Fruit fly (Drosophila melanogaster) whole organism, embryonic: ENCODE data around the gene Arp8.

Experiments used
- Abd-B ChIP-seq: fragments of 200-800 bp; sonication (Bioruptor generic); optimal IDR thresholded peaks from 2 replicates; lab custom pipeline; 2018; ENCODE audit warnings: missing biosample characterization, mild to moderate bottlenecking, missing genetic modification characterization, moderate library complexity
- CG10147 ChIP-seq: fragments of 200-800 bp; sonication (Bioruptor generic); optimal IDR thresholded peaks from 2 replicates; lab custom pipeline; 2019; ENCODE audit warnings: missing biosample characterization, mild to moderate bottlenecking, missing genetic modification characterization, moderate library complexity
- CG11560 ChIP-seq: fragments of 200-800 bp; sonication (Bioruptor generic); IDR thresholded peaks from 3 replicates; pipeline ENCODE4 v1.3.6; 2022; ENCODE audit warnings: missing biosample characterization, missing genetic modification characterization
- CG15514 ChIP-seq: fragments of 200-800 bp; sonication (Bioruptor generic); optimal IDR thresholded peaks from 3 replicates; lab custom pipeline; 2017; ENCODE audit warnings: missing biosample characterization, missing genetic modification characterization, mild to moderate bottlenecking, moderate library complexity, missing genetic modification reagents
- CG16813 ChIP-seq: fragments of 200-800 bp; sonication (Bioruptor generic); IDR thresholded peaks from 3 replicates; pipeline ENCODE4 v1.3.6; 2022; ENCODE audit warnings: missing biosample characterization, missing genetic modification characterization; ENCODE audit not compliant: partially characterized antibody
- CG17359 ChIP-seq: fragments of 200-800 bp; sonication (Bioruptor generic); optimal IDR thresholded peaks from 3 replicates; lab custom pipeline; 2018; ENCODE audit warnings: missing biosample characterization, mild to moderate bottlenecking, missing genetic modification characterization, moderate library complexity
- CG18619 ChIP-seq: fragments of 200-800 bp; sonication (Bioruptor generic); optimal IDR thresholded peaks from 3 replicates; lab custom pipeline; 2017; ENCODE audit warnings: missing biosample characterization, mild to moderate bottlenecking, missing genetic modification characterization
- CG32767 ChIP-seq: fragments of 200-800 bp; sonication (Bioruptor generic); IDR thresholded peaks from 2 replicates; pipeline ENCODE4 v1.3.6; 2022; ENCODE audit warnings: missing biosample characterization, missing genetic modification characterization
- CG4820 ChIP-seq: fragments of 200-800 bp; sonication (Bioruptor generic); optimal IDR thresholded peaks from 3 replicates; lab custom pipeline; 2016; ENCODE audit warnings: missing biosample characterization, missing genetic modification characterization
- CG6254 ChIP-seq: fragments of 200-800 bp; sonication (Bioruptor generic); optimal IDR thresholded peaks from 3 replicates; lab custom pipeline; 2017; ENCODE audit warnings: mild to moderate bottlenecking, missing biosample characterization, missing genetic modification reagents, missing genetic modification characterization
- CG8359 ChIP-seq: fragments of 200-800 bp; sonication (Bioruptor generic); optimal IDR thresholded peaks from 2 replicates; lab custom pipeline; 2017; ENCODE audit warnings: missing biosample characterization, mild to moderate bottlenecking, missing genetic modification characterization, borderline replicate concordance
- CG8924 ChIP-seq: fragments of 200-800 bp; optimal IDR thresholded peaks from 3 replicates; lab custom pipeline; 2019; ENCODE audit warnings: missing biosample characterization, mild to moderate bottlenecking, missing genetic modification characterization, moderate library complexity
- CG9215 ChIP-seq: fragments of 200-800 bp; sonication (Bioruptor generic); IDR thresholded peaks from 2 replicates; pipeline ENCODE4 v1.3.6; 2022; ENCODE audit warnings: missing biosample characterization, missing genetic modification characterization
- CrebB ChIP-seq: fragments of 200-800 bp; sonication (Bioruptor generic); optimal IDR thresholded peaks from 3 replicates; lab custom pipeline; 2018; ENCODE audit warnings: missing biosample characterization, mild to moderate bottlenecking, missing genetic modification characterization
- D ChIP-seq, 2 experiments: fragments of 200-800 bp in 1 of 2; fragments of >200 bp in 1 of 2; sonication (Bioruptor generic) in 1 of 2; optimal IDR thresholded peaks; 2 replicates in 1 of 2; 3 replicates in 1 of 2; lab custom pipeline; 2017; ENCODE audit warnings: mild to moderate bottlenecking in 1 of 2, missing biosample characterization in 1 of 2, missing genetic modification characterization in 1 of 2, missing genetic modification reagents in 1 of 2
- Dfd ChIP-seq, 2 experiments: fragments of >200 bp; optimal IDR thresholded peaks; 2 replicates each; lab custom pipeline; 2017; ENCODE audit warnings: missing biosample characterization in 2 of 2, missing genetic modification characterization in 2 of 2
- Doc2 ChIP-seq: fragments of 200-800 bp; sonication (Bioruptor generic); IDR thresholded peaks from 2 replicates; pipeline ENCODE4 v1.3.6; 2022; ENCODE audit warnings: missing biosample characterization, missing genetic modification characterization
- E2f1 ChIP-seq: fragments of 200-800 bp; sonication (Bioruptor generic); IDR thresholded peaks from 2 replicates; pipeline ENCODE4 v1.3.6; 2022; ENCODE audit warnings: missing biosample characterization, missing genetic modification characterization
- E2f2 ChIP-seq: fragments of 200-800 bp; sonication (Bioruptor generic); IDR thresholded peaks from 2 replicates; pipeline ENCODE4 v1.3.6; 2022; ENCODE audit warnings: missing biosample characterization, missing genetic modification characterization
- Elba2 ChIP-seq: fragments of 200-800 bp; sonication (Bioruptor generic); optimal IDR thresholded peaks from 3 replicates; lab custom pipeline; 2016; ENCODE audit warnings: missing biosample characterization, missing genetic modification characterization
- Fer2 ChIP-seq: fragments of 200-800 bp; sonication (Bioruptor generic); optimal IDR thresholded peaks from 2 replicates; lab custom pipeline; 2018; ENCODE audit warnings: missing biosample characterization, mild to moderate bottlenecking, missing genetic modification characterization, moderate library complexity
- H15 ChIP-seq: fragments of 200-800 bp; sonication (Bioruptor generic); IDR thresholded peaks from 3 replicates; pipeline ENCODE4 v1.3.6; 2022; ENCODE audit warnings: missing biosample characterization, missing genetic modification characterization
- HHEX ChIP-seq: fragments of 200-800 bp; sonication (Bioruptor generic); optimal IDR thresholded peaks from 3 replicates; lab custom pipeline; 2017; ENCODE audit warnings: missing biosample characterization, mild to moderate bottlenecking, missing genetic modification characterization, missing genetic modification reagents
- HmgZ ChIP-seq: fragments of 200-800 bp; sonication (Bioruptor generic); optimal IDR thresholded peaks from 2 replicates; lab custom pipeline; 2018; ENCODE audit warnings: missing biosample characterization, mild to moderate bottlenecking, missing genetic modification characterization
- MESR4 ChIP-seq: fragments of 200-800 bp; sonication (Bioruptor generic); optimal IDR thresholded peaks from 2 replicates; lab custom pipeline; 2018; ENCODE audit warnings: missing biosample characterization, mild to moderate bottlenecking, missing genetic modification characterization, moderate library complexity
- Oaz ChIP-seq: fragments of 200-800 bp; sonication (Bioruptor generic); IDR thresholded peaks from 2 replicates; pipeline ENCODE4 v1.3.6; 2022; ENCODE audit warnings: missing biosample characterization, missing genetic modification characterization
- Side ChIP-seq: fragments of 200-800 bp; sonication (Bioruptor generic); optimal IDR thresholded peaks from 2 replicates; lab custom pipeline; 2016; ENCODE audit warnings: missing biosample characterization, missing genetic modification characterization
- Ssrp ChIP-seq: fragments of 200-800 bp; sonication (Bioruptor generic); optimal IDR thresholded peaks from 2 replicates; lab custom pipeline; 2018; ENCODE audit warnings: missing biosample characterization, mild to moderate bottlenecking, missing genetic modification characterization, moderate library complexity
- ab ChIP-seq: fragments of 200-800 bp; sonication (Bioruptor generic); optimal IDR thresholded peaks from 2 replicates; lab custom pipeline; 2016; ENCODE audit warnings: missing biosample characterization, missing genetic modification characterization
- amos ChIP-seq: fragments of 200-800 bp; sonication (Bioruptor generic); IDR thresholded peaks from 2 replicates; pipeline ENCODE4 v1.3.6; 2022; ENCODE audit warnings: missing biosample characterization, missing genetic modification characterization; ENCODE audit not compliant: partially characterized antibody
- ash1 ChIP-seq: fragments of 200-800 bp; sonication (Bioruptor generic); optimal IDR thresholded peaks from 2 replicates; lab custom pipeline; 2018; ENCODE audit warnings: missing biosample characterization, mild to moderate bottlenecking, missing genetic modification characterization
- br ChIP-seq: fragments of >200 bp; optimal IDR thresholded peaks from 2 replicates; lab custom pipeline; 2017
- cas ChIP-seq: fragments of 200-800 bp; sonication (Bioruptor generic); IDR thresholded peaks from 2 replicates; pipeline ENCODE4 v1.3.6; 2022; ENCODE audit warnings: missing biosample characterization, missing genetic modification characterization
- ci ChIP-seq: fragments of 200-800 bp; sonication (Bioruptor generic); IDR thresholded peaks from 3 replicates; pipeline ENCODE4 v1.3.6; 2022; ENCODE audit warnings: missing biosample characterization, missing genetic modification characterization
- crp ChIP-seq, 2 experiments: fragments of 200-800 bp; sonication (Bioruptor generic); optimal IDR thresholded peaks; 2 replicates in 1 of 2; 3 replicates in 1 of 2; lab custom pipeline; 2017; ENCODE audit warnings: missing biosample characterization in 2 of 2, missing genetic modification characterization in 2 of 2, mild to moderate bottlenecking in 1 of 2, moderate library complexity in 1 of 2
- dan ChIP-seq: fragments of 200-800 bp; sonication (Bioruptor generic); IDR thresholded peaks from 2 replicates; pipeline ENCODE4 v1.3.6; 2022; ENCODE audit warnings: missing biosample characterization, missing genetic modification characterization
- ems ChIP-seq: fragments of 200-800 bp; sonication (Bioruptor generic); optimal IDR thresholded peaks from 3 replicates; lab custom pipeline; 2016; ENCODE audit warnings: missing biosample characterization, missing genetic modification characterization
- eve ChIP-seq, 2 experiments: fragments of >200 bp; optimal IDR thresholded peaks; 2 replicates each; lab custom pipeline; 2017; ENCODE audit warnings: missing biosample characterization in 2 of 2, missing genetic modification characterization in 2 of 2
- eyg ChIP-seq: fragments of 200-800 bp; sonication (Bioruptor generic); optimal IDR thresholded peaks from 3 replicates; lab custom pipeline; 2016; ENCODE audit warnings: missing biosample characterization, missing genetic modification characterization
- gsb-n ChIP-seq: fragments of 200-800 bp; sonication (Bioruptor generic); optimal IDR thresholded peaks from 3 replicates; lab custom pipeline; 2018; ENCODE audit warnings: missing biosample characterization, mild to moderate bottlenecking, missing genetic modification characterization
- ken ChIP-seq: fragments of 200-800 bp; sonication (Bioruptor generic); IDR thresholded peaks from 3 replicates; pipeline ENCODE4 v1.3.6; 2022; ENCODE audit warnings: missing biosample characterization, missing genetic modification characterization
- lab ChIP-seq: fragments of 200-800 bp; sonication (Bioruptor generic); optimal IDR thresholded peaks from 3 replicates; lab custom pipeline; 2017; ENCODE audit warnings: missing biosample characterization, missing genetic modification characterization, mild to moderate bottlenecking, moderate library complexity, missing genetic modification reagents
- mirr ChIP-seq: fragments of 200-800 bp; sonication (Bioruptor generic); optimal IDR thresholded peaks from 3 replicates; lab custom pipeline; 2018; ENCODE audit warnings: missing biosample characterization, mild to moderate bottlenecking, missing genetic modification characterization
- prd ChIP-seq, 3 experiments: fragments of >200 bp in 2 of 3; fragments of 200-800 bp in 1 of 3; sonication (Bioruptor generic) in 1 of 3; optimal IDR thresholded peaks in 2 of 3; IDR thresholded peaks in 1 of 3; 2 replicates in 2 of 3; 3 replicates in 1 of 3; pipeline versions ENCODE4 v1.3.6 to Lab custom; 2017 to 2022; ENCODE audit warnings: missing biosample characterization in 1 of 3, missing genetic modification characterization in 1 of 3
- slp2 ChIP-seq: fragments of 200-800 bp; sonication (Bioruptor generic); optimal IDR thresholded peaks from 2 replicates; lab custom pipeline; 2016; ENCODE audit warnings: missing biosample characterization, missing genetic modification characterization
- sug ChIP-seq: fragments of 200-800 bp; optimal IDR thresholded peaks from 2 replicates; lab custom pipeline; 2019; ENCODE audit warnings: missing biosample characterization, mild to moderate bottlenecking, missing genetic modification characterization, moderate library complexity
- tgo ChIP-seq: fragments of 200-800 bp; sonication (Bioruptor generic); IDR thresholded peaks from 3 replicates; pipeline ENCODE4 v1.3.6; 2022; ENCODE audit warnings: missing biosample characterization, missing genetic modification characterization
- unc-4 ChIP-seq: fragments of 200-800 bp; sonication (Bioruptor generic); IDR thresholded peaks from 2 replicates; pipeline ENCODE4 v1.3.6; 2022; ENCODE audit warnings: missing biosample characterization, missing genetic modification characterization; ENCODE audit not compliant: partially characterized antibody
- usp ChIP-seq: fragments of >200 bp; optimal IDR thresholded peaks from 2 replicates; lab custom pipeline; 2017; ENCODE audit warnings: missing biosample characterization, missing genetic modification characterization
- wek ChIP-seq: fragments of 200-800 bp; sonication (Bioruptor generic); optimal IDR thresholded peaks from 3 replicates; lab custom pipeline; 2018; ENCODE audit warnings: missing biosample characterization, mild to moderate bottlenecking, missing genetic modification characterization, moderate library complexity
- z ChIP-seq: fragments of 200-800 bp; sonication (Bioruptor generic); IDR thresholded peaks from 3 replicates; pipeline ENCODE4 v1.3.6; 2022; ENCODE audit warnings: missing biosample characterization, missing genetic modification characterization

The Arp8 gene

dm6 chrX:17830644-17831043 is 30.0 kb downstream of the Arp8 start, which contains the start of gene CG6398 (continued):
- no peak for TF ChIP-seq Ssrp (tag; lab: Kevin White, UChicago)
- no peak for TF ChIP-seq wek (GFP tag; lab: Kevin White, UChicago)
- no peak for TF ChIP-seq cas (GFP tag; lab: Robert Waterston, UW)
- no peak for TF ChIP-seq Side (GFP tag; lab: Kevin White, UChicago)
- TF ChIP-seq z, result peak; percentile 92
- no peak for TF ChIP-seq sug
- TF ChIP-seq CG6254 (GFP tag; lab: Kevin White, UChicago), result no peak
- TF ChIP-seq usp (GFP tag; lab: Kevin White, UChicago), result no peak
- no peak for TF ChIP-seq CG17359 (tag; lab: Kevin White, UChicago)
- no peak for TF ChIP-seq eyg (GFP tag; lab: Kevin White, UChicago)
- TF ChIP-seq CG4820 (GFP tag; lab: Kevin White, UChicago), result no peak
- TF ChIP-seq Elba2 (GFP tag; lab: Kevin White, UChicago), result no peak
- TF ChIP-seq dan, result no peak
- TF ChIP-seq CG15514 (GFP tag; lab: Kevin White, UChicago), result peak; percentile 8
- TF ChIP-seq ci (GFP tag; lab: Robert Waterston, UW), result peak; percentile 36; the same call in 1 of the 3 replicates
- TF ChIP-seq E2f1 (GFP tag; lab: Robert Waterston, UW), result no peak
- no peak for TF ChIP-seq Abd-B
- TF ChIP-seq prd (optimal IDR thresholded peaks at IDR 0.05; lab: Kevin White, UChicago), result no peak
- no peak for TF ChIP-seq prd (GFP tag; IDR thresholded peaks at IDR 0.05; lab: Robert Waterston, UW)
- TF ChIP-seq ems (GFP tag; lab: Kevin White, UChicago), result no peak
- TF ChIP-seq amos (GFP tag; lab: Robert Waterston, UW), result no peak
- TF ChIP-seq unc-4 (GFP tag; lab: Robert Waterston, UW), result 0 out of 2 replicates have a peak, but pooled peaks have one; percentile 23
- TF ChIP-seq lab (GFP tag; lab: Kevin White, UChicago), result no peak
- no peak for TF ChIP-seq Dfd (GFP tag; optimal IDR thresholded peaks at IDR 0.05; lab: Kevin White, UChicago)
- no peak for TF ChIP-seq Oaz
- TF ChIP-seq ash1 (GFP tag; lab: Kevin White, UChicago), result peak; percentile 11
- TF ChIP-seq crp (GFP tag; optimal IDR thresholded peaks at IDR 0.05; lab: Kevin White, UChicago), result no peak
- TF ChIP-seq mirr, result no peak
- no peak for TF ChIP-seq HHEX (GFP tag; lab: Kevin White, UChicago)
- no peak for TF ChIP-seq E2f2 (GFP tag; lab: Robert Waterston, UW)
- no peak for TF ChIP-seq br
- TF ChIP-seq CG10147, result no peak
- no peak for TF ChIP-seq D (optimal IDR thresholded peaks at IDR 0.05; lab: Kevin White, UChicago)
- no peak for TF ChIP-seq D (GFP tag; optimal IDR thresholded peaks at IDR 0.05; lab: Kevin White, UChicago)
- no peak for TF ChIP-seq CG8359 (GFP tag; lab: Kevin White, UChicago)
- peak; percentile 12 for TF ChIP-seq HmgZ (tag; lab: Kevin White, UChicago)
- no peak for TF ChIP-seq Doc2 (GFP tag; lab: Robert Waterston, UW)
- no peak for TF ChIP-seq CG11560 (tag; lab: Robert Waterston, UW)
- TF ChIP-seq eve (GFP tag; optimal IDR thresholded peaks at IDR 0.05; lab: Kevin White, UChicago), result no peak
- no peak for TF ChIP-seq slp2 (GFP tag; lab: Kevin White, UChicago)
- TF ChIP-seq CG16813, result no peak
- no peak for TF ChIP-seq CrebB (tag; lab: Kevin White, UChicago)
- no peak for TF ChIP-seq CG32767 (GFP tag; lab: Robert Waterston, UW)
- no peak for TF ChIP-seq ab (GFP tag; lab: Kevin White, UChicago)
- TF ChIP-seq CG9215 (GFP tag; lab: Robert Waterston, UW), result no peak
- TF ChIP-seq ken (GFP tag; lab: Robert Waterston, UW), result no peak
- TF ChIP-seq tgo, result no peak
- no peak for TF ChIP-seq CG18619
- no peak for TF ChIP-seq CG8924
- no peak for TF ChIP-seq H15 (GFP tag; lab: Robert Waterston, UW)
- TF ChIP-seq Fer2, result no peak
- no peak for TF ChIP-seq MESR4 (GFP tag; lab: Kevin White, UChicago)
- TF ChIP-seq gsb-n (tag; lab: Kevin White, UChicago), result no peak
